Fruit fly (Drosophila melanogaster) whole organism, embryonic: ENCODE results near the gene CG4497.

Experiments
- Bgb ChIP-seq: fragments of 200-800 bp; sonication (Bioruptor generic); IDR thresholded peaks from 2 replicates; pipeline ENCODE4 v1.3.6; 2022; ENCODE audit warnings: missing biosample characterization, missing genetic modification characterization; ENCODE audit not compliant: partially characterized antibody
- Bteb2 ChIP-seq: fragments of 200-800 bp; sonication (Bioruptor generic); optimal IDR thresholded peaks from 2 replicates; lab custom pipeline; 2016; ENCODE audit warnings: missing biosample characterization, missing genetic modification characterization
- CG10274 ChIP-seq: fragments of 200-800 bp; sonication (Bioruptor generic); optimal IDR thresholded peaks from 3 replicates; lab custom pipeline; 2017; ENCODE audit warnings: missing biosample characterization, mild to moderate bottlenecking, missing genetic modification characterization
- CG10462 ChIP-seq: fragments of 200-800 bp; sonication (Bioruptor generic); optimal IDR thresholded peaks from 2 replicates; lab custom pipeline; 2016; ENCODE audit warnings: missing biosample characterization, missing genetic modification characterization
- CG11247 ChIP-seq: fragments of 200-800 bp; sonication (Bioruptor generic); IDR thresholded peaks from 2 replicates; pipeline ENCODE4 v1.3.6; 2022; ENCODE audit warnings: missing biosample characterization, missing genetic modification characterization
- CG11504 ChIP-seq: fragments of 200-800 bp; sonication (Bioruptor generic); optimal IDR thresholded peaks from 3 replicates; lab custom pipeline; 2019; ENCODE audit warnings: missing biosample characterization, mild to moderate bottlenecking, missing genetic modification characterization, moderate library complexity
- CG13296 ChIP-seq: fragments of 200-800 bp; sonication (Bioruptor generic); optimal IDR thresholded peaks from 3 replicates; lab custom pipeline; 2018; ENCODE audit warnings: missing biosample characterization, mild to moderate bottlenecking, missing genetic modification characterization
- CG13775 ChIP-seq: fragments of 200-800 bp; sonication (Bioruptor generic); optimal IDR thresholded peaks from 3 replicates; lab custom pipeline; 2017; ENCODE audit warnings: missing biosample characterization, mild to moderate bottlenecking, missing genetic modification characterization
- CG17328 ChIP-seq: fragments of 200-800 bp; sonication (Bioruptor generic); IDR thresholded peaks from 2 replicates; pipeline ENCODE4 v1.3.6; 2022; ENCODE audit warnings: missing biosample characterization, missing genetic modification characterization
- CG2712 ChIP-seq: fragments of 200-800 bp; optimal IDR thresholded peaks from 3 replicates; lab custom pipeline; 2019; ENCODE audit warnings: missing biosample characterization, mild to moderate bottlenecking, missing genetic modification characterization, moderate library complexity
- CG34422 ChIP-seq: fragments of 200-800 bp; sonication (Bioruptor generic); IDR thresholded peaks from 3 replicates; pipeline ENCODE4 v1.3.6; 2022; ENCODE audit warnings: missing biosample characterization, missing genetic modification characterization
- CG7372 ChIP-seq: fragments of 200-800 bp; sonication (Bioruptor generic); IDR thresholded peaks from 2 replicates; pipeline ENCODE4 v1.3.6; 2022; ENCODE audit warnings: missing biosample characterization, missing genetic modification characterization
- Dad ChIP-seq: fragments of 200-800 bp; sonication (Bioruptor generic); optimal IDR thresholded peaks from 3 replicates; lab custom pipeline; 2016; ENCODE audit warnings: missing biosample characterization, missing genetic modification characterization
- Drgx ChIP-seq: fragments of 200-800 bp; sonication (Bioruptor generic); IDR thresholded peaks from 2 replicates; pipeline ENCODE4 v1.3.6; 2022; ENCODE audit warnings: missing biosample characterization, missing genetic modification characterization
- Eip74EF ChIP-seq, 2 experiments: fragments of 200-800 bp in 1 of 2; fragments of >200 bp in 1 of 2; sonication (Bioruptor generic) in 1 of 2; optimal IDR thresholded peaks; 2 replicates each; lab custom pipeline; 2017 to 2019; ENCODE audit warnings: missing biosample characterization in 2 of 2, missing genetic modification characterization in 2 of 2, mild to moderate bottlenecking in 1 of 2, moderate library complexity in 1 of 2
- Gsc ChIP-seq: fragments of 200-800 bp; sonication (Bioruptor generic); IDR thresholded peaks from 2 replicates; pipeline ENCODE4 v1.3.6; 2022; ENCODE audit warnings: missing biosample characterization, missing genetic modification characterization
- HLHmδ ChIP-seq: fragments of 200-800 bp; sonication (Bioruptor generic); optimal IDR thresholded peaks from 2 replicates; lab custom pipeline; 2018; ENCODE audit warnings: missing biosample characterization, mild to moderate bottlenecking, missing genetic modification characterization, moderate library complexity
- Hmx ChIP-seq: fragments of 200-800 bp; sonication (Bioruptor generic); optimal IDR thresholded peaks from 2 replicates; lab custom pipeline; 2016; ENCODE audit warnings: missing biosample characterization, missing genetic modification characterization
- Hr78 ChIP-seq, 2 experiments: fragments of 200-800 bp in 1 of 2; fragments of >200 bp in 1 of 2; sonication (Bioruptor generic) in 1 of 2; optimal IDR thresholded peaks; 2 replicates each; lab custom pipeline; 2017 to 2019; ENCODE audit warnings: missing biosample characterization in 2 of 2, missing genetic modification characterization in 2 of 2, mild to moderate bottlenecking in 1 of 2, moderate library complexity in 1 of 2
- Hsf ChIP-seq: fragments of 200-800 bp; sonication (Bioruptor generic); optimal IDR thresholded peaks from 3 replicates; lab custom pipeline; 2016; ENCODE audit warnings: missing biosample characterization, missing genetic modification characterization
- Myb ChIP-seq: fragments of 200-800 bp; sonication (Bioruptor generic); optimal IDR thresholded peaks from 2 replicates; lab custom pipeline; 2016; ENCODE audit warnings: missing biosample characterization, missing genetic modification characterization
- Ptx1 ChIP-seq: fragments of 200-800 bp; sonication (Bioruptor generic); IDR thresholded peaks from 2 replicates; pipeline ENCODE4 v1.3.6; 2022; ENCODE audit warnings: missing biosample characterization, missing genetic modification characterization
- Rfx ChIP-seq: fragments of 200-800 bp; sonication (Bioruptor generic); IDR thresholded peaks from 2 replicates; pipeline ENCODE4 v1.3.6; 2022; ENCODE audit warnings: missing biosample characterization, missing genetic modification characterization
- Sox102F ChIP-seq: fragments of 200-800 bp; sonication (Bioruptor generic); optimal IDR thresholded peaks from 2 replicates; lab custom pipeline; 2018; ENCODE audit warnings: missing biosample characterization, mild to moderate bottlenecking, missing genetic modification characterization, moderate library complexity
- Spps ChIP-seq: fragments of 200-800 bp; sonication (Bioruptor generic); optimal IDR thresholded peaks from 2 replicates; lab custom pipeline; 2018; ENCODE audit warnings: missing biosample characterization, mild to moderate bottlenecking, missing genetic modification characterization
- Xrp1 ChIP-seq: fragments of 200-800 bp; sonication (Bioruptor generic); IDR thresholded peaks from 2 replicates; pipeline ENCODE4 v1.3.6; 2022; ENCODE audit warnings: missing biosample characterization, missing genetic modification characterization
- ase ChIP-seq: fragments of 200-800 bp; sonication (Bioruptor generic); IDR thresholded peaks from 3 replicates; pipeline ENCODE4 v1.3.6; 2022; ENCODE audit warnings: missing biosample characterization, missing genetic modification characterization
- bowl ChIP-seq: fragments of 200-800 bp; sonication (Bioruptor generic); IDR thresholded peaks from 2 replicates; pipeline ENCODE4 v1.3.6; 2022; ENCODE audit warnings: missing biosample characterization, missing genetic modification characterization
- bsh ChIP-seq, 2 experiments: fragments of 200-800 bp; sonication (Bioruptor generic); optimal IDR thresholded peaks; 2 replicates each; lab custom pipeline; 2017 to 2018; ENCODE audit warnings: mild to moderate bottlenecking in 2 of 2, missing biosample characterization in 2 of 2, missing genetic modification characterization in 2 of 2, moderate library complexity in 1 of 2
- cg ChIP-seq: fragments of 200-800 bp; sonication (Bioruptor generic); optimal IDR thresholded peaks from 3 replicates; lab custom pipeline; 2019; ENCODE audit warnings: missing biosample characterization, mild to moderate bottlenecking, missing genetic modification characterization, moderate library complexity
- chinmo ChIP-seq: fragments of 200-800 bp; sonication (Bioruptor generic); IDR thresholded peaks from 4 replicates; pipeline ENCODE4 v1.3.6; 2022; ENCODE audit warnings: missing biosample characterization, missing genetic modification characterization; ENCODE audit not compliant: partially characterized antibody
- ci ChIP-seq: fragments of 200-800 bp; sonication (Bioruptor generic); IDR thresholded peaks from 3 replicates; pipeline ENCODE4 v1.3.6; 2022; ENCODE audit warnings: missing biosample characterization, missing genetic modification characterization
- crol ChIP-seq: fragments of 200-800 bp; sonication (Bioruptor generic); IDR thresholded peaks from 2 replicates; pipeline ENCODE4 v1.3.6; 2022; ENCODE audit warnings: missing biosample characterization, missing genetic modification characterization
- dimm ChIP-seq: fragments of 200-800 bp; sonication (Bioruptor generic); IDR thresholded peaks from 2 replicates; pipeline ENCODE4 v1.3.6; 2022; ENCODE audit warnings: missing biosample characterization, missing genetic modification characterization
- ewg ChIP-seq: fragments of 200-800 bp; sonication (Bioruptor generic); optimal IDR thresholded peaks from 3 replicates; lab custom pipeline; 2017; ENCODE audit warnings: mild to moderate bottlenecking, missing biosample characterization, missing genetic modification reagents, missing genetic modification characterization
- gcm2 ChIP-seq: fragments of 200-800 bp; sonication (Bioruptor generic); optimal IDR thresholded peaks from 2 replicates; lab custom pipeline; 2016; ENCODE audit warnings: missing biosample characterization, missing genetic modification characterization
- gem ChIP-seq: fragments of 200-800 bp; sonication (Bioruptor generic); optimal IDR thresholded peaks from 2 replicates; lab custom pipeline; 2019; ENCODE audit warnings: missing biosample characterization, mild to moderate bottlenecking, missing genetic modification characterization, moderate library complexity
- her ChIP-seq: fragments of 200-800 bp; sonication (Bioruptor generic); optimal IDR thresholded peaks from 2 replicates; lab custom pipeline; 2016; ENCODE audit warnings: missing biosample characterization, missing genetic modification characterization
- rib ChIP-seq: fragments of 200-800 bp; sonication (Bioruptor generic); IDR thresholded peaks from 2 replicates; pipeline ENCODE4 v1.3.6; 2022; ENCODE audit warnings: missing biosample characterization, missing genetic modification characterization
- sd ChIP-seq: fragments of 200-800 bp; sonication (Bioruptor generic); optimal IDR thresholded peaks from 3 replicates; lab custom pipeline; 2018; ENCODE audit warnings: missing biosample characterization, mild to moderate bottlenecking, missing genetic modification characterization, moderate library complexity
- sens ChIP-seq: fragments of 200-800 bp; sonication (Bioruptor generic); peaks from one replicate; lab custom pipeline; 2016; ENCODE audit warnings: missing biosample characterization, missing genetic modification characterization
- seq ChIP-seq: fragments of 200-800 bp; sonication (Bioruptor generic); IDR thresholded peaks from 2 replicates; pipeline ENCODE4 v1.3.6; 2022; ENCODE audit warnings: missing biosample characterization, missing genetic modification characterization
- sisA ChIP-seq: fragments of 200-800 bp; sonication (Bioruptor generic); IDR thresholded peaks from 2 replicates; pipeline ENCODE4 v1.3.6; 2022; ENCODE audit warnings: missing biosample characterization, missing genetic modification characterization
- sr ChIP-seq: fragments of 200-800 bp; sonication (Bioruptor generic); IDR thresholded peaks from 3 replicates; pipeline ENCODE4 v1.3.6; 2022; ENCODE audit warnings: missing biosample characterization, missing genetic modification characterization
- zfh1 ChIP-seq: fragments of 200-800 bp; sonication (Bioruptor generic); IDR thresholded peaks from 3 replicates; pipeline ENCODE4 v1.3.6; 2022; ENCODE audit warnings: missing biosample characterization, missing genetic modification characterization

CG4497 gene

DNA sequence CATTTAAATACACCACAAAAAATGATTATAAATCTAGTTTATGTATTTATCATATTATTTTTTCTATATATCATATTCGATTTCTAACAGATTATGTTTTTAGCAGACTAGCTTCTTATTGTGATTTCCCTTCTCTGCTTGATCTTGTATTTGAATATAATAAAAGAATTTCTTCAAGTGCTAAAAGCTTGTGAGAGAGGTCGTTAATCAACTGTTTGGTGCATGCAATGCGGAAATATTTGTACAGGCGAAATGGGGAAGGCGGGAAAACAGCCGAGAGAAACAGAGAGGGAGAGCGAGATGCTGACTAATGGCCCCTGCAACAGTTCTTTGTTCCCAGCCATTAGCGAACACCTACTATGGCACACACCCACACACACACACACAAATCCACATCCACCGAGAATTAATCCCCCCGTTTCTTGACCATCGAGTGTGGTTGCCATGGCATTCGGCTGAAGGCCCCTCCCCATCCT is 5.3 kb upstream of the CG4497 start:
- peak; percentile 47 for TF ChIP-seq cg (GFP tag; lab: Kevin White, UChicago)
- TF ChIP-seq sd (tag; lab: Kevin White, UChicago), result peak; percentile 46
- TF ChIP-seq HLHmδ (GFP tag; lab: Kevin White, UChicago), result peak; percentile 0
- no peak for TF ChIP-seq Spps (tag; lab: Kevin White, UChicago)
- no peak for TF ChIP-seq CG10462 (GFP tag; lab: Kevin White, UChicago)
- TF ChIP-seq ase, result no peak
- peak; percentile 66 for TF ChIP-seq crol (GFP tag; lab: Robert Waterston, UW)
- TF ChIP-seq rib (GFP tag; lab: Robert Waterston, UW), result 0 out of 2 replicates have a peak, but pooled peaks have one; percentile 17
- TF ChIP-seq Xrp1, result 0 out of 2 replicates have a peak, but pooled peaks have one; percentile 9
- TF ChIP-seq bsh (GFP tag; optimal IDR thresholded peaks at IDR 0.05; lab: Kevin White, UChicago), result peak in 1 of 2 experiments; percentile 38
- TF ChIP-seq Gsc (GFP tag; lab: Robert Waterston, UW), result no peak
- peak; percentile 17 for TF ChIP-seq gem (tag; lab: Kevin White, UChicago)
- no peak for TF ChIP-seq ewg (GFP tag; lab: Kevin White, UChicago)
- TF ChIP-seq CG13296 (GFP tag; lab: Kevin White, UChicago), result no peak
- TF ChIP-seq CG2712 (tag; lab: Kevin White, UChicago), result peak; percentile 3
- TF ChIP-seq CG17328 (GFP tag; lab: Robert Waterston, UW), result peak; percentile 35; the same call in 1 of the 2 replicates
- no peak for TF ChIP-seq sisA (GFP tag; lab: Robert Waterston, UW)
- TF ChIP-seq CG7372, result no peak
- peak; percentile 74 for TF ChIP-seq Rfx (GFP tag; lab: Robert Waterston, UW)
- 0 out of 3 replicates have a peak, but pooled peaks have one; percentile 22 for TF ChIP-seq zfh1 (GFP tag; lab: Robert Waterston, UW)
- TF ChIP-seq Hr78 (GFP tag; optimal IDR thresholded peaks at IDR 0.05; lab: Kevin White, UChicago), result no peak
- 0 out of 3 replicates have a peak, but pooled peaks have one; percentile 8 for TF ChIP-seq ci (GFP tag; lab: Robert Waterston, UW)
- TF ChIP-seq Drgx, result peak; percentile 68
- TF ChIP-seq Myb (GFP tag; lab: Kevin White, UChicago), result no peak
- 0 out of 4 replicates have a peak, but pooled peaks have one; percentile 23 for TF ChIP-seq chinmo (GFP tag; lab: Robert Waterston, UW)
- peak; percentile 51 for TF ChIP-seq Sox102F
- TF ChIP-seq CG11247, result no peak
- 0 out of 3 replicates have a peak, but pooled peaks have one; percentile 23 for TF ChIP-seq CG34422
- peak in 1 of 2 experiments; percentile 77 for TF ChIP-seq Eip74EF (GFP tag; optimal IDR thresholded peaks at IDR 0.05; lab: Kevin White, UChicago)
- no peak for TF ChIP-seq Dad (GFP tag; lab: Kevin White, UChicago)
- TF ChIP-seq Hmx (GFP tag; lab: Kevin White, UChicago), result no peak
- peak; percentile 61 for TF ChIP-seq sens (GFP tag; lab: Kevin White, UChicago)
- TF ChIP-seq dimm (GFP tag; lab: Robert Waterston, UW), result no peak
- no peak for TF ChIP-seq bowl (GFP tag; lab: Robert Waterston, UW)
- TF ChIP-seq Bteb2, result no peak
- peak; percentile 76; the same call in 2 of the 3 replicates for TF ChIP-seq sr
- 0 out of 2 replicates have a peak, but pooled peaks have one; percentile 18 for TF ChIP-seq seq (GFP tag; lab: Robert Waterston, UW)
- no peak for TF ChIP-seq gcm2 (GFP tag; lab: Kevin White, UChicago)
- no peak for TF ChIP-seq CG13775
- no peak for TF ChIP-seq Bgb (GFP tag; lab: Robert Waterston, UW)
- no peak for TF ChIP-seq Hsf
- peak; percentile 6 for TF ChIP-seq CG11504 (tag; lab: Kevin White, UChicago)
- no peak for TF ChIP-seq CG10274 (GFP tag; lab: Kevin White, UChicago)
- TF ChIP-seq her (GFP tag; lab: Kevin White, UChicago), result no peak
- TF ChIP-seq Ptx1 (GFP tag; lab: Robert Waterston, UW), result 0 out of 2 replicates have a peak, but pooled peaks have one; percentile 6
